Worm (Caenorhabditis elegans) whole organism, L1 larva: ENCODE data around the gene cri-2.

ENCODE experiments used
- C04F5.9 ChIP-seq: sonication (generic microtip); optimal IDR thresholded peaks from 2 replicates; lab custom pipeline; 2016; ENCODE audit warnings: missing genetic modification characterization, missing compliant biosample characterization
- Y116A8C.19 ChIP-seq: sonication (generic microtip); optimal IDR thresholded peaks from 2 replicates; lab custom pipeline; 2016; ENCODE audit warnings: missing compliant biosample characterization, missing genetic modification characterization, borderline replicate concordance
- aly-2 ChIP-seq: fragments of 150-350 bp; optimal IDR thresholded peaks from 2 replicates; lab custom pipeline; 2014; ENCODE audit warnings: missing biosample characterization, missing genetic modification characterization
- ceh-63 ChIP-seq: fragments of 200-800 bp; sonication (Bioruptor generic); optimal IDR thresholded peaks from 2 replicates; lab custom pipeline; 2018; ENCODE audit warnings: mild to moderate bottlenecking, missing genetic modification characterization, missing compliant biosample characterization
- ceh-82 ChIP-seq, 3 experiments: fragments of 150-350 bp in 1 of 3; sonication (generic microtip) in 2 of 3; optimal IDR thresholded peaks; 2 replicates each; lab custom pipeline; 2014 to 2017; ENCODE audit warnings: missing biosample characterization in 3 of 3, missing genetic modification characterization in 3 of 3
- dsc-1 ChIP-seq: sonication (generic microtip); optimal IDR thresholded peaks from 2 replicates; lab custom pipeline; 2016; ENCODE audit warnings: mild to moderate bottlenecking, missing genetic modification characterization, missing compliant biosample characterization
- efl-1 ChIP-seq, 4 experiments: fragments of 150-350 bp; optimal IDR thresholded peaks in 3 of 4; peaks in 1 of 4; 1 replicate in 1 of 4; 2 replicates in 3 of 4; lab custom pipeline; 2014; ENCODE audit warnings: missing biosample characterization in 2 of 4, missing genetic modification characterization in 2 of 4, missing genetic modification reagents in 2 of 4
- efl-3 ChIP-seq: fragments of 200-800 bp; sonication (Bioruptor generic); optimal IDR thresholded peaks from 2 replicates; lab custom pipeline; 2018; ENCODE audit warnings: mild to moderate bottlenecking, missing genetic modification characterization, missing compliant biosample characterization
- egl-13 ChIP-seq: sonication (generic microtip); optimal IDR thresholded peaks from 2 replicates; lab custom pipeline; 2016; ENCODE audit warnings: missing genotype, missing genetic modification reagents, missing genetic modification characterization, missing compliant biosample characterization
- egl-27 ChIP-seq, 2 experiments: fragments of 150-350 bp in 1 of 2; sonication (generic microtip); optimal IDR thresholded peaks; 3 replicates each; lab custom pipeline; 2017 to 2018; ENCODE audit warnings: missing biosample characterization in 2 of 2, missing genetic modification characterization in 2 of 2, missing genetic modification reagents in 2 of 2
- elt-2 ChIP-seq: sonication (generic microtip); optimal IDR thresholded peaks from 2 replicates; lab custom pipeline; 2016; ENCODE audit warnings: missing genetic modification characterization, mild to moderate bottlenecking, inconsistent platforms, missing compliant biosample characterization, missing genetic modification reagents
- ets-5 ChIP-seq: fragments of 200-800 bp; sonication (Bioruptor generic); IDR thresholded peaks from 2 replicates; pipeline ENCODE4 v1.3.6; 2022; ENCODE audit warnings: missing genetic modification characterization, missing compliant biosample characterization
- fkh-10 ChIP-seq: sonication (generic microtip); optimal IDR thresholded peaks from 2 replicates; lab custom pipeline; 2017; ENCODE audit warnings: missing biosample characterization, missing genetic modification reagents, missing genetic modification characterization
- fkh-4 ChIP-seq: sonication (generic microtip); optimal IDR thresholded peaks from 2 replicates; lab custom pipeline; 2016; ENCODE audit warnings: missing compliant biosample characterization, missing genetic modification characterization, borderline replicate concordance
- irx-1 ChIP-seq: sonication (generic microtip); optimal IDR thresholded peaks from 2 replicates; lab custom pipeline; 2016; ENCODE audit warnings: missing genetic modification characterization, missing compliant biosample characterization
- jun-1 ChIP-seq: fragments of 150-350 bp; optimal IDR thresholded peaks from 2 replicates; lab custom pipeline; 2014; ENCODE audit warnings: missing biosample characterization, missing genetic modification reagents, missing genetic modification characterization
- lin-14 ChIP-seq: fragments of 200-800 bp; sonication (Bioruptor generic); optimal IDR thresholded peaks from 2 replicates; lab custom pipeline; 2018; ENCODE audit warnings: mild to moderate bottlenecking, missing genetic modification characterization, moderate library complexity, missing compliant biosample characterization
- lin-35 ChIP-seq, 2 experiments: fragments of 150-350 bp; optimal IDR thresholded peaks; 2 replicates each; lab custom pipeline; 2014; ENCODE audit warnings: missing biosample characterization in 2 of 2, missing genetic modification characterization in 2 of 2, missing genetic modification reagents in 2 of 2
- lin-39 ChIP-seq: fragments of 150-350 bp; optimal IDR thresholded peaks from 2 replicates; lab custom pipeline; 2014; ENCODE audit warnings: missing biosample characterization, missing genetic modification reagents, missing genetic modification characterization
- lsy-2 ChIP-seq, 2 experiments: fragments of 150-350 bp; optimal IDR thresholded peaks; 2 replicates each; lab custom pipeline; 2014; ENCODE audit warnings: missing biosample characterization in 2 of 2, missing genetic modification characterization in 2 of 2
- mef-2 ChIP-seq: fragments of 150-350 bp; optimal IDR thresholded peaks from 2 replicates; lab custom pipeline; 2014; ENCODE audit warnings: missing biosample characterization, missing genetic modification characterization
- nhr-12 ChIP-seq: sonication (generic microtip); optimal IDR thresholded peaks from 2 replicates; lab custom pipeline; 2017; ENCODE audit warnings: missing biosample characterization, missing genetic modification characterization
- nhr-19 ChIP-seq: fragments of 200-800 bp; sonication (Bioruptor generic); conservative IDR thresholded peaks from 2 replicates; pipeline ENCODE4 v1.3.6; 2022; ENCODE audit warnings: missing genetic modification characterization, missing compliant biosample characterization
- nhr-20 ChIP-seq: sonication (generic microtip); optimal IDR thresholded peaks from 2 replicates; lab custom pipeline; 2016; ENCODE audit warnings: mild to moderate bottlenecking, missing genetic modification characterization, missing compliant biosample characterization
- nhr-47 ChIP-seq: sonication (generic microtip); optimal IDR thresholded peaks from 2 replicates; lab custom pipeline; 2016; ENCODE audit warnings: mild to moderate bottlenecking, missing genetic modification characterization, moderate library complexity, missing compliant biosample characterization
- nhr-71 ChIP-seq: sonication (generic microtip); optimal IDR thresholded peaks from 2 replicates; lab custom pipeline; 2016; ENCODE audit warnings: mild to moderate bottlenecking, missing genetic modification characterization, moderate library complexity, missing compliant biosample characterization
- nhr-76 ChIP-seq: sonication (generic microtip); optimal IDR thresholded peaks from 2 replicates; lab custom pipeline; 2017; ENCODE audit warnings: missing biosample characterization, missing genetic modification characterization
- nhr-84 ChIP-seq: sonication (generic microtip); optimal IDR thresholded peaks from 2 replicates; lab custom pipeline; 2017; ENCODE audit warnings: missing biosample characterization, missing genetic modification characterization
- pqm-1 ChIP-seq: sonication (generic microtip); optimal IDR thresholded peaks from 3 replicates; lab custom pipeline; 2017; ENCODE audit warnings: missing biosample characterization, missing genetic modification characterization
- snpc-4 ChIP-seq: fragments of 150-350 bp; optimal IDR thresholded peaks from 2 replicates; lab custom pipeline; 2014; ENCODE audit warnings: missing biosample characterization, missing genetic modification characterization
- swsn-7 ChIP-seq: sonication (generic microtip); optimal IDR thresholded peaks from 2 replicates; lab custom pipeline; 2016; ENCODE audit warnings: missing genetic modification characterization, missing compliant biosample characterization
- unc-30 ChIP-seq: sonication (generic microtip); optimal IDR thresholded peaks from 2 replicates; lab custom pipeline; 2017; ENCODE audit warnings: missing biosample characterization, missing genetic modification characterization
- unc-86 ChIP-seq: sonication (generic microtip); optimal IDR thresholded peaks from 2 replicates; lab custom pipeline; 2016; ENCODE audit warnings: missing genetic modification characterization, missing compliant biosample characterization
- unc-98 ChIP-seq: fragments of 200-800 bp; sonication (Bioruptor generic); IDR thresholded peaks from 2 replicates; pipeline ENCODE4 v1.3.6; 2022; ENCODE audit warnings: missing genetic modification characterization, missing compliant biosample characterization
- zip-4 ChIP-seq: fragments of 200-800 bp; sonication (Bioruptor generic); optimal IDR thresholded peaks from 2 replicates; lab custom pipeline; 2018; ENCODE audit warnings: mild to moderate bottlenecking, missing genetic modification characterization, moderate library complexity, missing compliant biosample characterization
- ztf-11 ChIP-seq, 2 experiments: sonication (generic microtip); optimal IDR thresholded peaks; 2 replicates each; lab custom pipeline; 2016 to 2017; ENCODE audit warnings: missing genetic modification characterization in 2 of 2, missing biosample characterization in 1 of 2, missing compliant biosample characterization in 1 of 2

Gene cri-2

DNA sequence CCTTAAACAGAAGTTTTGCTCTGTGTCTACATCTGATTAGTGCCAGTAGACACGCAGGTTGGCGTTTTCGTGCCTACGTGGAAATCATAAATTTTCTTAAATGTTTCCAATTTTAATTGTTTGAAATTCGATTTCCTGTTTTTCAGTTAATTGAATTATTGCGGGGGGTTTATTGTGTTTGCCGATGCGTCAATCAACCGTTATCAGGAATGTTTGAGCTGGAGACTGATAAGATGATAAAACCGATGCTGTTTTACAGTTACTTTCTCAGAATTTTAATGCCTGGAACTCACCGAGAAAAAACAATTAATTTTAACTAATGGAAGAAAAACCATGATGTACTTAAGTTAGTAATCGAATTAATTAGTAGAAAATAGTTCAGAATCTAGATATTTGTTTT lies 15.5 kb downstream of the cri-2 start:
- TF ChIP-seq ztf-11 (tag; optimal IDR thresholded peaks at IDR 0.05; lab: Kevin White, UChicago) (no peak), nhr-20 (tag; lab: Kevin White, UChicago) (no peak), C04F5.9 (tag; lab: Kevin White, UChicago) (no peak), nhr-84 (tag; lab: Kevin White, UChicago) (no peak), pqm-1 (tag; lab: Kevin White, UChicago) (peak; percentile 91), egl-13 (no peak), unc-98 (GFP tag; lab: Robert Waterston, UW) (no peak), ceh-63 (GFP tag; lab: Kevin White, UChicago) (no peak), fkh-10 (no peak), ets-5 (GFP tag; lab: Robert Waterston, UW) (no peak), elt-2 (peak; percentile 74), unc-86 (no peak), unc-30 (no peak), aly-2 (tag; lab: Kevin White, UChicago) (no peak), efl-1 (optimal IDR thresholded peaks at IDR 0.05; lab: Kevin White, UChicago) (no peak), efl-1 (GFP tag; optimal IDR thresholded peaks at IDR 0.05 in 1 of 2; lab: Kevin White, UChicago) (peak in 1 of 2 experiments; percentile 58)
- TF ChIP-seq, all 84 proteins: peak for 3

DNA sequence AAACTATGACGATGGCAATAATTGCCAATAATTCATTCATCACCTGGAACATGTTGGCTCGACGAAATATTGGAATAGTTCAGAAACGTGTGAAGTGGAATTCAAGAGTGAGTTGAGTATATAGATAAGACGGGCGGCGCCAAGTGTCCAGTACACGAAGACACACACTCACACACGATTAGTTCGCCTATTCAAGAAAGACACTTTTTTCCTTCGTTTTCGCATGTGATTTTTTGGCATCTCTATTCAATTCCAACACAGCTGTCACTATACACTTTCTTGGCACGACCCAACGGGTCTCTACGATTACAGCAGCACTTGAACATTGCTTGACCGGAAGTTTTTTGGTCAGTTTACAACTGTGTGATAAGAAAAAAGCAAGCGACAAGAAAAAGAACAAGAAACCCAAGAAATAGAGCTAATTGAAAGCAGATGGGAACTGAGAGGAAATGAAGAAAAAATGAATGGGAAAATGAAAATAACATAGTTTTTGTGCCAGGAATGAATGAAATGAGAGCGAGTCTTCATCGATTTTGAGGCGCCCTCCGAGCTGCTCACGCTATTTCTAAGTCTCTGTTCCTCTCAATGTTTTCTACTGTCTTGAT lies 16.2 kb downstream of the cri-2 start, which contains the start of gene K07C11.8:
Gene K07C11.8 (minus strand): TSS at position 224 of the 605 bp plus-strand sequence.
- TF ChIP-seq elt-2 (no peak), dsc-1 (tag; lab: Kevin White, UChicago) (peak; percentile 88), fkh-4 (peak; percentile 23), fkh-10 (peak; percentile 51), efl-1 (optimal IDR thresholded peaks at IDR 0.05; lab: Kevin White, UChicago) (no peak), efl-1 (GFP tag; optimal IDR thresholded peaks at IDR 0.05 in 1 of 2; lab: Kevin White, UChicago) (peak in 1 of 2 experiments; percentile 82), jun-1 (tag; lab: Kevin White, UChicago) (no peak), mef-2 (tag; lab: Kevin White, UChicago) (no peak), lin-14 (GFP tag; lab: Kevin White, UChicago) (peak; percentile 56), egl-27 (tag; optimal IDR thresholded peaks at IDR 0.05; lab: Kevin White, UChicago) (no peak), nhr-47 (no peak), nhr-71 (tag; lab: Kevin White, UChicago) (peak; percentile 10), nhr-76 (tag; lab: Kevin White, UChicago) (no peak), lin-35 (GFP tag; optimal IDR thresholded peaks at IDR 0.05; lab: Kevin White, UChicago) (peak in 1 of 2 experiments; percentile 13)

DNA sequence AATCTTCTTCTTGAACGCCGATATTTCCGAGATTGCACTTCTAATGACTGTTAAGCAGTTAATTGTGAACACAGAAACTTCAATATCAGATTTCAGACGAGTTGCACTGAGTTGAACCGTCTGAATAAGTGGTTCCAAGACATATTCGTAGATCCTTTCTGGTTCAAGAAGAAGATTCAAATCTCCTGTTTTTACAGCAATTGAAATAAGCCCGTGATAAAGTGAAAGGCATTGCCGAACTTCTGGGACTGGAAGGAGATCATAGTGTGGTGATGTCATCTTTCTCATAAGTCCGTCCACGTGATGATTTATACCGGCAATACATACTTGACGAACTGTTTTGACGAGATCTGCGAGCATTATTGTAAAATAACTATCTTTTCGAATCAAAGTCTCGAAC lies 17.9 kb downstream of the cri-2 start:
- TF ChIP-seq snpc-4 (tag; lab: Kevin White, UChicago): no peak
- TF ChIP-seq zip-4: no peak
- no peak for TF ChIP-seq egl-27 (tag; optimal IDR thresholded peaks at IDR 0.05; lab: Kevin White, UChicago)
- TF ChIP-seq lin-35 (GFP tag; optimal IDR thresholded peaks at IDR 0.05; lab: Kevin White, UChicago): no peak
- no peak for TF ChIP-seq lin-39 (tag; lab: Kevin White, UChicago)
- no peak for TF ChIP-seq irx-1
- no peak for TF ChIP-seq nhr-19
- TF ChIP-seq ceh-82 (tag; optimal IDR thresholded peaks at IDR 0.05; lab: Kevin White, UChicago): no peak
- no peak for TF ChIP-seq lsy-2 (tag; optimal IDR thresholded peaks at IDR 0.05; lab: Kevin White, UChicago)
- no peak for TF ChIP-seq Y116A8C.19 (tag; lab: Kevin White, UChicago)
- TF ChIP-seq C04F5.9 (tag; lab: Kevin White, UChicago): no peak
- no peak for TF ChIP-seq nhr-84 (tag; lab: Kevin White, UChicago)
- no peak for TF ChIP-seq nhr-12 (tag; lab: Kevin White, UChicago)
- TF ChIP-seq unc-86: no peak
- TF ChIP-seq efl-3 (GFP tag; lab: Kevin White, UChicago): no peak
- TF ChIP-seq swsn-7 (tag; lab: Kevin White, UChicago): no peak
- TF ChIP-seq pqm-1 (tag; lab: Kevin White, UChicago): no peak
- TF ChIP-seq nhr-76 (tag; lab: Kevin White, UChicago): no peak
- no peak for TF ChIP-seq dsc-1 (tag; lab: Kevin White, UChicago)
